Fruit fly (Drosophila melanogaster) whole organism, embryonic: ENCODE results near the gene CG13012.

Experiments
- Adf1 ChIP-seq: fragments of 200-800 bp; sonication (Bioruptor generic); IDR thresholded peaks from 2 replicates; pipeline ENCODE4 v1.3.6; 2022; ENCODE audit warnings: missing biosample characterization, missing genetic modification characterization
- Asciz ChIP-seq: fragments of 200-800 bp; sonication (Bioruptor generic); optimal IDR thresholded peaks from 2 replicates; lab custom pipeline; 2017; ENCODE audit warnings: missing biosample characterization, mild to moderate bottlenecking, missing genetic modification characterization, missing genetic modification reagents
- Atf3 ChIP-seq: fragments of 200-800 bp; sonication (Bioruptor generic); optimal IDR thresholded peaks from 3 replicates; lab custom pipeline; 2016; ENCODE audit warnings: missing biosample characterization, missing genetic modification characterization
- Awh ChIP-seq: fragments of 200-800 bp; sonication (Bioruptor generic); IDR thresholded peaks from 2 replicates; pipeline ENCODE4, ENCODE4 v1.3.6; 2022; ENCODE audit warnings: missing biosample characterization, missing genetic modification characterization
- CG11247 ChIP-seq: fragments of 200-800 bp; sonication (Bioruptor generic); IDR thresholded peaks from 2 replicates; pipeline ENCODE4 v1.3.6; 2022; ENCODE audit warnings: missing biosample characterization, missing genetic modification characterization
- CG11456 ChIP-seq: fragments of 200-800 bp; sonication (Bioruptor generic); IDR thresholded peaks from 3 replicates; pipeline ENCODE4 v1.3.6; 2022; ENCODE audit warnings: missing biosample characterization, missing genetic modification characterization
- CG12104 ChIP-seq: fragments of 200-800 bp; sonication (Bioruptor generic); optimal IDR thresholded peaks from 3 replicates; lab custom pipeline; 2016; ENCODE audit warnings: missing biosample characterization, missing genetic modification characterization
- CG12236 ChIP-seq: fragments of 200-800 bp; sonication (Bioruptor generic); optimal IDR thresholded peaks from 2 replicates; lab custom pipeline; 2016; ENCODE audit warnings: missing biosample characterization, missing genetic modification characterization
- CG13287 ChIP-seq: fragments of 200-800 bp; sonication (Bioruptor generic); IDR thresholded peaks from 2 replicates; pipeline ENCODE4 v1.3.6; 2022; ENCODE audit warnings: missing biosample characterization, missing genetic modification characterization; ENCODE audit not compliant: partially characterized antibody
- CG13296 ChIP-seq: fragments of 200-800 bp; sonication (Bioruptor generic); optimal IDR thresholded peaks from 3 replicates; lab custom pipeline; 2018; ENCODE audit warnings: missing biosample characterization, mild to moderate bottlenecking, missing genetic modification characterization
- CG14050 ChIP-seq: fragments of 200-800 bp; sonication (Bioruptor generic); IDR thresholded peaks from 3 replicates; pipeline ENCODE4 v1.3.6; 2022; ENCODE audit warnings: missing biosample characterization, missing genetic modification characterization
- CG16779 ChIP-seq: fragments of 200-800 bp; sonication (Bioruptor generic); IDR thresholded peaks from 2 replicates; pipeline ENCODE4 v1.3.6; 2022; ENCODE audit warnings: missing biosample characterization, missing genetic modification characterization
- CG2199 ChIP-seq: fragments of 200-800 bp; sonication (Bioruptor generic); IDR thresholded peaks from 3 replicates; pipeline ENCODE4 v1.3.6; 2022; ENCODE audit warnings: missing biosample characterization, missing genetic modification characterization
- CG2889 ChIP-seq: fragments of 200-800 bp; sonication (Bioruptor generic); IDR thresholded peaks from 3 replicates; pipeline ENCODE4 v1.3.6; 2022; ENCODE audit warnings: missing biosample characterization, missing genetic modification characterization
- CG31441 ChIP-seq: fragments of 200-800 bp; sonication (Bioruptor generic); IDR thresholded peaks from 2 replicates; pipeline ENCODE4 v1.3.6; 2022; ENCODE audit warnings: missing biosample characterization, missing genetic modification characterization
- CG3163 ChIP-seq: fragments of 200-800 bp; sonication (Bioruptor generic); optimal IDR thresholded peaks from 3 replicates; lab custom pipeline; 2016; ENCODE audit warnings: missing biosample characterization, missing genetic modification characterization
- CG32767 ChIP-seq: fragments of 200-800 bp; sonication (Bioruptor generic); IDR thresholded peaks from 2 replicates; pipeline ENCODE4 v1.3.6; 2022; ENCODE audit warnings: missing biosample characterization, missing genetic modification characterization
- CG33557 ChIP-seq: fragments of 200-800 bp; sonication (Bioruptor generic); optimal IDR thresholded peaks from 2 replicates; lab custom pipeline; 2019; ENCODE audit warnings: missing biosample characterization, mild to moderate bottlenecking, missing genetic modification characterization, moderate library complexity
- CG3838 ChIP-seq: fragments of 200-800 bp; sonication (Bioruptor generic); optimal IDR thresholded peaks from 3 replicates; lab custom pipeline; 2016; ENCODE audit warnings: missing biosample characterization, missing genetic modification characterization
- CG4404 ChIP-seq: fragments of 200-800 bp; sonication (Bioruptor generic); IDR thresholded peaks from 2 replicates; pipeline ENCODE4 v1.3.6; 2022; ENCODE audit warnings: missing biosample characterization, missing genetic modification characterization
- D ChIP-seq, 2 experiments: fragments of 200-800 bp in 1 of 2; fragments of >200 bp in 1 of 2; sonication (Bioruptor generic) in 1 of 2; optimal IDR thresholded peaks; 2 replicates in 1 of 2; 3 replicates in 1 of 2; lab custom pipeline; 2017; ENCODE audit warnings: mild to moderate bottlenecking in 1 of 2, missing biosample characterization in 1 of 2, missing genetic modification characterization in 1 of 2, missing genetic modification reagents in 1 of 2
- Deaf1 ChIP-seq: fragments of 200-800 bp; optimal IDR thresholded peaks from 3 replicates; lab custom pipeline; 2019; ENCODE audit warnings: missing biosample characterization, mild to moderate bottlenecking, missing genetic modification characterization, moderate library complexity
- Dip3 ChIP-seq: fragments of 200-800 bp; sonication (Bioruptor generic); optimal IDR thresholded peaks from 3 replicates; lab custom pipeline; 2016; ENCODE audit warnings: missing biosample characterization, missing genetic modification characterization
- Dll ChIP-seq: fragments of 200-800 bp; sonication (Bioruptor generic); IDR thresholded peaks from 4 replicates; pipeline ENCODE4 v1.3.6; 2022; ENCODE audit warnings: missing biosample characterization, missing genetic modification characterization; ENCODE audit not compliant: partially characterized antibody
- HLHmδ ChIP-seq: fragments of 200-800 bp; sonication (Bioruptor generic); optimal IDR thresholded peaks from 2 replicates; lab custom pipeline; 2018; ENCODE audit warnings: missing biosample characterization, mild to moderate bottlenecking, missing genetic modification characterization, moderate library complexity
- Hr39 ChIP-seq: fragments of >200 bp; optimal IDR thresholded peaks from 2 replicates; lab custom pipeline; 2017
- Hsf ChIP-seq: fragments of 200-800 bp; sonication (Bioruptor generic); optimal IDR thresholded peaks from 3 replicates; lab custom pipeline; 2016; ENCODE audit warnings: missing biosample characterization, missing genetic modification characterization
- Lhr ChIP-seq: fragments of 200-800 bp; sonication (Bioruptor generic); optimal IDR thresholded peaks from 3 replicates; lab custom pipeline; 2017; ENCODE audit warnings: mild to moderate bottlenecking, missing biosample characterization, missing genetic modification reagents, missing genetic modification characterization
- NC2β ChIP-seq: fragments of 200-800 bp; sonication (Bioruptor generic); optimal IDR thresholded peaks from 2 replicates; lab custom pipeline; 2016; ENCODE audit warnings: missing biosample characterization, missing genetic modification characterization
- PHDP ChIP-seq: fragments of 200-800 bp; sonication (Bioruptor generic); optimal IDR thresholded peaks from 3 replicates; lab custom pipeline; 2018; ENCODE audit warnings: missing biosample characterization, mild to moderate bottlenecking, missing genetic modification characterization, moderate library complexity
- Scr ChIP-seq: fragments of 200-800 bp; sonication (Bioruptor generic); IDR thresholded peaks from 2 replicates; pipeline ENCODE4 v1.3.6; 2022; ENCODE audit warnings: missing biosample characterization, missing genetic modification characterization; ENCODE audit not compliant: partially characterized antibody
- Six4 ChIP-seq: fragments of 200-800 bp; sonication (Bioruptor generic); optimal IDR thresholded peaks from 2 replicates; lab custom pipeline; 2016; ENCODE audit warnings: missing biosample characterization, missing genetic modification characterization
- Sry-β ChIP-seq: fragments of 200-800 bp; sonication (Bioruptor generic); optimal IDR thresholded peaks from 2 replicates; lab custom pipeline; 2018; ENCODE audit warnings: missing biosample characterization, mild to moderate bottlenecking, missing genetic modification characterization, moderate library complexity
- YL-1 ChIP-seq: fragments of 200-800 bp; sonication (Bioruptor generic); optimal IDR thresholded peaks from 3 replicates; lab custom pipeline; 2017; ENCODE audit warnings: missing biosample characterization, mild to moderate bottlenecking, missing genetic modification characterization
- aop ChIP-seq: fragments of 200-800 bp; sonication (Bioruptor generic); IDR thresholded peaks from 2 replicates; pipeline ENCODE4 v1.3.6; 2022; ENCODE audit warnings: missing biosample characterization, missing genetic modification characterization
- corto ChIP-seq: fragments of 200-800 bp; sonication (Bioruptor generic); optimal IDR thresholded peaks from 2 replicates; lab custom pipeline; 2016; ENCODE audit warnings: missing biosample characterization, mild to moderate bottlenecking, missing genetic modification characterization, moderate library complexity
- fu2 ChIP-seq: fragments of 200-800 bp; sonication (Bioruptor generic); optimal IDR thresholded peaks from 2 replicates; lab custom pipeline; 2016; ENCODE audit warnings: missing biosample characterization, missing genetic modification characterization
- inv ChIP-seq: fragments of 200-800 bp; sonication (Bioruptor generic); IDR thresholded peaks from 2 replicates; pipeline ENCODE4 v1.3.6; 2022; ENCODE audit warnings: missing biosample characterization, missing genetic modification characterization; ENCODE audit not compliant: partially characterized antibody
- lov ChIP-seq, 2 experiments: fragments of 200-800 bp in 1 of 2; fragments of >200 bp in 1 of 2; sonication (Bioruptor generic) in 1 of 2; IDR thresholded peaks in 1 of 2; optimal IDR thresholded peaks in 1 of 2; 2 replicates in 1 of 2; 3 replicates in 1 of 2; pipeline versions ENCODE4 v1.3.6 to Lab custom; 2017 to 2022; ENCODE audit warnings: missing biosample characterization in 1 of 2, missing genetic modification characterization in 1 of 2
- oc ChIP-seq: fragments of 200-800 bp; sonication (Bioruptor generic); optimal IDR thresholded peaks from 2 replicates; lab custom pipeline; 2018; ENCODE audit warnings: missing biosample characterization, mild to moderate bottlenecking, missing genetic modification characterization, moderate library complexity
- onecut ChIP-seq: fragments of 200-800 bp; sonication (Bioruptor generic); IDR thresholded peaks from 2 replicates; pipeline ENCODE4 v1.3.6; 2022; ENCODE audit warnings: missing biosample characterization, missing genetic modification characterization
- prd ChIP-seq, 3 experiments: fragments of >200 bp in 2 of 3; fragments of 200-800 bp in 1 of 3; sonication (Bioruptor generic) in 1 of 3; optimal IDR thresholded peaks in 2 of 3; IDR thresholded peaks in 1 of 3; 2 replicates in 2 of 3; 3 replicates in 1 of 3; pipeline versions ENCODE4 v1.3.6 to Lab custom; 2017 to 2022; ENCODE audit warnings: missing biosample characterization in 1 of 3, missing genetic modification characterization in 1 of 3
- psq ChIP-seq: fragments of 200-800 bp; sonication (Bioruptor generic); optimal IDR thresholded peaks from 2 replicates; lab custom pipeline; 2017; ENCODE audit warnings: missing biosample characterization, missing genetic modification characterization
- ranshi ChIP-seq: fragments of 200-800 bp; sonication (Bioruptor generic); IDR thresholded peaks from 2 replicates; pipeline ENCODE4 v1.3.6; 2022; ENCODE audit warnings: missing biosample characterization, missing genetic modification characterization
- repo ChIP-seq: fragments of 200-800 bp; sonication (Bioruptor generic); optimal IDR thresholded peaks from 2 replicates; lab custom pipeline; 2016; ENCODE audit warnings: missing biosample characterization, missing genetic modification characterization
- sc ChIP-seq, 3 experiments: fragments of >200 bp in 2 of 3; fragments of 200-800 bp in 1 of 3; sonication (Bioruptor generic) in 1 of 3; optimal IDR thresholded peaks; 2 replicates in 2 of 3; 3 replicates in 1 of 3; lab custom pipeline; 2017; ENCODE audit warnings: mild to moderate bottlenecking in 1 of 3, missing biosample characterization in 1 of 3, missing genetic modification characterization in 1 of 3, missing genetic modification reagents in 1 of 3
- sisA ChIP-seq: fragments of 200-800 bp; sonication (Bioruptor generic); IDR thresholded peaks from 2 replicates; pipeline ENCODE4 v1.3.6; 2022; ENCODE audit warnings: missing biosample characterization, missing genetic modification characterization
- tap ChIP-seq: fragments of 200-800 bp; optimal IDR thresholded peaks from 3 replicates; lab custom pipeline; 2019; ENCODE audit warnings: missing biosample characterization, mild to moderate bottlenecking, missing genetic modification characterization, moderate library complexity
- trem ChIP-seq: fragments of 200-800 bp; optimal IDR thresholded peaks from 3 replicates; lab custom pipeline; 2019; ENCODE audit warnings: missing biosample characterization, mild to moderate bottlenecking, missing genetic modification characterization, moderate library complexity

The CG13012 gene

dm6 chrX:16691440-16691839 lies 14.9 kb upstream of the CG13012 start (continued):
- TF ChIP-seq Atf3 (GFP tag; lab: Kevin White, UChicago) (peak; percentile 82), CG2199 (peak; percentile 91), CG14050 (GFP tag; lab: Robert Waterston, UW) (peak; percentile 85), Dll (GFP tag; lab: Robert Waterston, UW) (no peak), HLHmδ (no peak), psq (GFP tag; lab: Kevin White, UChicago) (peak; percentile 61), Sry-β (GFP tag; lab: Kevin White, UChicago) (peak; percentile 37), tap (peak; percentile 88), Awh (GFP tag; lab: Robert Waterston, UW) (peak; percentile 91), Six4 (GFP tag; lab: Kevin White, UChicago) (peak; percentile 82), Asciz (GFP tag; lab: Kevin White, UChicago) (peak; percentile 82), trem (tag; lab: Kevin White, UChicago) (peak; percentile 77), Dip3 (GFP tag; lab: Kevin White, UChicago) (peak; percentile 66), PHDP (tag; lab: Kevin White, UChicago) (peak; percentile 82), inv (GFP tag; lab: Robert Waterston, UW) (no peak), CG33557 (peak; percentile 71), aop (GFP tag; lab: Robert Waterston, UW) (peak; percentile 80), sc (optimal IDR thresholded peaks at IDR 0.05; lab: Kevin White, UChicago) (no peak), sc (GFP tag; optimal IDR thresholded peaks at IDR 0.05; lab: Kevin White, UChicago) (peak; percentile 81), Adf1 (GFP tag; lab: Robert Waterston, UW) (no peak; the same call in 1 of the 2 replicates), CG11456 (GFP tag; lab: Robert Waterston, UW) (peak; percentile 83), CG4404 (GFP tag; lab: Robert Waterston, UW) (peak; percentile 67), CG31441 (GFP tag; lab: Robert Waterston, UW) (peak; percentile 86), corto (no peak), CG12236 (GFP tag; lab: Kevin White, UChicago) (peak; percentile 70), prd (optimal IDR thresholded peaks at IDR 0.05; lab: Kevin White, UChicago) (no peak), prd (GFP tag; IDR thresholded peaks at IDR 0.05; lab: Robert Waterston, UW) (peak; percentile 91), lov (optimal IDR thresholded peaks at IDR 0.05; lab: Kevin White, UChicago) (no peak), lov (GFP tag; IDR thresholded peaks at IDR 0.05; lab: Robert Waterston, UW) (peak; percentile 92), YL-1 (GFP tag; lab: Kevin White, UChicago) (peak; percentile 1), repo (GFP tag; lab: Kevin White, UChicago) (peak; percentile 82), ranshi (peak; percentile 87), CG3838 (GFP tag; lab: Kevin White, UChicago) (peak; percentile 59), onecut (GFP tag; lab: Robert Waterston, UW) (peak; percentile 84), CG12104 (GFP tag; lab: Kevin White, UChicago) (peak; percentile 67), oc (tag; lab: Kevin White, UChicago) (peak; percentile 85), CG3163 (GFP tag; lab: Kevin White, UChicago) (peak; percentile 52), fu2 (GFP tag; lab: Kevin White, UChicago) (peak; percentile 65), CG32767 (GFP tag; lab: Robert Waterston, UW) (peak; percentile 65; the same call in 1 of the 2 replicates), Deaf1 (tag; lab: Kevin White, UChicago) (peak; percentile 44), Hr39 (lab: Kevin White, UChicago) (no peak), Hsf (peak; percentile 86), NC2β (GFP tag; lab: Kevin White, UChicago) (peak; percentile 85), CG11247 (GFP tag; lab: Robert Waterston, UW) (peak; percentile 76), CG13287 (GFP tag; lab: Robert Waterston, UW) (no peak), Lhr (GFP tag; lab: Kevin White, UChicago) (peak; percentile 66), CG16779 (GFP tag; lab: Robert Waterston, UW) (peak; percentile 67; the same call in 1 of the 2 replicates), sisA (GFP tag; lab: Robert Waterston, UW) (peak; percentile 85), CG13296 (GFP tag; lab: Kevin White, UChicago) (peak; percentile 61), CG2889 (GFP tag; lab: Robert Waterston, UW) (peak; percentile 84), Scr (GFP tag; lab: Robert Waterston, UW) (no peak), D (optimal IDR thresholded peaks at IDR 0.05; lab: Kevin White, UChicago) (no peak), D (GFP tag; optimal IDR thresholded peaks at IDR 0.05; lab: Kevin White, UChicago) (peak; percentile 88)
